Fruit fly (Drosophila melanogaster): ENCODE measurements around the gene Pdk1.

The Pdk1 gene

DNA sequence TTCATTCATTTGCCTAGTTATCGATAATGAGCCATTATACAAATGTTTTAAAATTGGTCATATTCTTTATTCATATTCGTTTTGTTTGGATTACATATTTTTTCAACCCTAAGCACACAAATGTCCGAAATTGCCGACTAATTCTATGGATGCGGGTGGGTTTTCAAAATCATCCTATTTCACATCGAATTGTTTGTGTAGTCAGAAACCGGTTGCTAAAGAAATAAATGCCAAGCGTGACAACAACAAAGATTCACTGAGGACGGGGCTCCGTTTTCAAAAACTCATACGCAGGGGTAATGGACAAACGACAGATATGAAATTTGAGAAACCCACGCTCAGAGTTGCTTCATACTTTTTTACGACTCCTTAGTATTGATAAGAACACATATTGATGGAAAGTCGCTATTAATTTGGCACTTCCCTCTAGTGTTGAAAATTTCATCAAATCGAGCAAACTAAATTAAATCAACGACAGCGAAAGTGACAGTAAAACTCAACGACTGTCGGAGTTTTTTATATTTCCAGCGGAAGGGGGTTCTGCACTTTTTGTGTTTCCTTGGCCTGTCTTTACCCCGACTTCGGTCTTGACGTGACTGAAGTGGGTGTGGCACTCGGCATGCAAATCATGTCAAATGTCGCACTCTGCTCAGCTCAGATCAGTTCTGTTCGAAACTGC lies 30.3 kb downstream of the Pdk1 start:
- TF ChIP-seq Sp1 (GFP tag; optimal IDR thresholded peaks at IDR 0.05) (no peak), Rel (GFP tag; optimal IDR thresholded peaks at IDR 0.05) (no peak), Rel (tag; optimal IDR thresholded peaks at IDR 0.05) (no peak), sv (GFP tag; optimal IDR thresholded peaks at IDR 0.05) (no peak), foxo (GFP tag; optimal IDR thresholded peaks at IDR 0.05) (no peak), Abd-B (GFP tag; optimal IDR thresholded peaks at IDR 0.05) (no peak), lola (GFP tag; optimal IDR thresholded peaks at IDR 0.05) (no peak)

dm6 chr3L:160446-161094 lies 31.3 kb downstream of the Pdk1 start:
- TF ChIP-seq CrebA (GFP tag; optimal IDR thresholded peaks at IDR 0.05; ENCODE audit: borderline replicate concordance) (no peak), usp (GFP tag; optimal IDR thresholded peaks at IDR 0.05) (no peak), Dfd (GFP tag; optimal IDR thresholded peaks at IDR 0.05) (no peak), Hnf4 (GFP tag; optimal IDR thresholded peaks at IDR 0.05) (peak; percentile 54), Abd-B (GFP tag; optimal IDR thresholded peaks at IDR 0.05) (no peak), sv (GFP tag; optimal IDR thresholded peaks at IDR 0.05) (no peak), dmrt93B (GFP tag; optimal IDR thresholded peaks at IDR 0.05) (no peak), HLH106 (tag; optimal IDR thresholded peaks at IDR 0.05) (no peak), pan (optimal IDR thresholded peaks at IDR 0.05) (no peak), rgr (GFP tag; optimal IDR thresholded peaks at IDR 0.05) (peak; percentile 49), Myc (optimal IDR thresholded peaks at IDR 0.05) (no peak), Hr83 (GFP tag; optimal IDR thresholded peaks at IDR 0.05; ENCODE audit: poor library complexity, severe bottlenecking) (peak; percentile 65), Dif (GFP tag; optimal IDR thresholded peaks at IDR 0.05; ENCODE audit: partially characterized antibody) (peak; percentile 11), Vsx2 (GFP tag; optimal IDR thresholded peaks at IDR 0.05; ENCODE audit: partially characterized antibody) (no peak), CG32264 (GFP tag; optimal IDR thresholded peaks at IDR 0.05) (no peak), lola (GFP tag; optimal IDR thresholded peaks at IDR 0.05) (no peak), fru (GFP tag; optimal IDR thresholded peaks at IDR 0.05) (no peak), GATAd (GFP tag; optimal IDR thresholded peaks at IDR 0.05) (no peak), foxo (GFP tag; optimal IDR thresholded peaks at IDR 0.05) (peak in 1 of 2 experiments; percentile 34), Hr78 (GFP tag; optimal IDR thresholded peaks at IDR 0.05) (no peak), Jra (GFP tag; optimal IDR thresholded peaks at IDR 0.05) (peak; percentile 57), Mio (GFP tag; optimal IDR thresholded peaks at IDR 0.05) (no peak), dl (GFP tag; optimal IDR thresholded peaks at IDR 0.05; ENCODE audit: insufficient read depth in 1 of 2, partially characterized antibody in 2 of 2) (peak in 1 of 2 experiments; percentile 45), ey (GFP tag; optimal IDR thresholded peaks at IDR 0.05) (no peak), sage (GFP tag; optimal IDR thresholded peaks at IDR 0.05) (no peak), Rel (GFP tag; optimal IDR thresholded peaks at IDR 0.05) (no peak), Rel (tag; optimal IDR thresholded peaks at IDR 0.05) (peak; percentile 43), br (GFP tag; optimal IDR thresholded peaks at IDR 0.05) (peak; percentile 39), h (GFP tag; optimal IDR thresholded peaks at IDR 0.05) (peak; percentile 12), dsf (GFP tag; optimal IDR thresholded peaks at IDR 0.05; ENCODE audit: borderline replicate concordance) (no peak), Sp1 (GFP tag; optimal IDR thresholded peaks at IDR 0.05) (peak; percentile 57), jim (GFP tag; optimal IDR thresholded peaks at IDR 0.05) (no peak), OdsH (GFP tag; optimal IDR thresholded peaks at IDR 0.05) (no peak), woc (GFP tag; optimal IDR thresholded peaks at IDR 0.05) (no peak), tai (GFP tag; optimal IDR thresholded peaks at IDR 0.05) (peak; percentile 11), brk (GFP tag; optimal IDR thresholded peaks at IDR 0.05) (peak; percentile 15), CG9705 (GFP tag; optimal IDR thresholded peaks at IDR 0.05) (no peak), psq (GFP tag; optimal IDR thresholded peaks at IDR 0.05) (no peak), N (GFP tag; optimal IDR thresholded peaks at IDR 0.05) (no peak)

Measured in whole organism, wandering third instar larva.